Fruit fly (Drosophila melanogaster): ENCODE measurements around the gene Jupiter.
A peak's percentile ranks its signal among the peaks of the same experiment; 100 is the strongest.

Jupiter gene

DNA sequence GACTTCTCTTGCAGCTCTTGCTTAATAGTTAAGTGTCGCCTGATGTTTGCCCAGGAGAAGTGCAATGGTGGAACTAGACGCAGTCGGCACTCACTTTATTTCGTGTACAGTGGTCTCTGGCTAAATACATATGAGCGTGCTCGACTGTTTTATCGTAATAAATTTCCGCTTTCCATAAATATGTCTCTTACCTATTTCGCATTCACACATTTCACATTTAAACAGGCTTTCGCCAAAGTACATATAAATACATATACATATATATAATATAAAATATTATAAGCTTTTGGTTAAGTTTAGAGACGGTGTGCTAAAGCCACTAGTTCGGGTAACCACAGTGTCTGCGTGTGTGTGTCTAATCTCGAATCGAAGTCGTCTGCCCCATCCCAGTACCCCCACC, 13.0 kb downstream of the Jupiter start:
- TF ChIP-seq CG32264 (GFP tag; optimal IDR thresholded peaks at IDR 0.05) (no peak), Abd-B (GFP tag; optimal IDR thresholded peaks at IDR 0.05) (no peak), Vsx2 (GFP tag; optimal IDR thresholded peaks at IDR 0.05; ENCODE audit: partially characterized antibody) (no peak), br (GFP tag; optimal IDR thresholded peaks at IDR 0.05) (no peak), sage (GFP tag; optimal IDR thresholded peaks at IDR 0.05) (no peak), ey (GFP tag; optimal IDR thresholded peaks at IDR 0.05) (no peak), CrebA (GFP tag; optimal IDR thresholded peaks at IDR 0.05; ENCODE audit: borderline replicate concordance) (no peak), rgr (GFP tag; optimal IDR thresholded peaks at IDR 0.05) (no peak), lola (GFP tag; optimal IDR thresholded peaks at IDR 0.05) (no peak), dmrt93B (GFP tag; optimal IDR thresholded peaks at IDR 0.05) (no peak)

DNA sequence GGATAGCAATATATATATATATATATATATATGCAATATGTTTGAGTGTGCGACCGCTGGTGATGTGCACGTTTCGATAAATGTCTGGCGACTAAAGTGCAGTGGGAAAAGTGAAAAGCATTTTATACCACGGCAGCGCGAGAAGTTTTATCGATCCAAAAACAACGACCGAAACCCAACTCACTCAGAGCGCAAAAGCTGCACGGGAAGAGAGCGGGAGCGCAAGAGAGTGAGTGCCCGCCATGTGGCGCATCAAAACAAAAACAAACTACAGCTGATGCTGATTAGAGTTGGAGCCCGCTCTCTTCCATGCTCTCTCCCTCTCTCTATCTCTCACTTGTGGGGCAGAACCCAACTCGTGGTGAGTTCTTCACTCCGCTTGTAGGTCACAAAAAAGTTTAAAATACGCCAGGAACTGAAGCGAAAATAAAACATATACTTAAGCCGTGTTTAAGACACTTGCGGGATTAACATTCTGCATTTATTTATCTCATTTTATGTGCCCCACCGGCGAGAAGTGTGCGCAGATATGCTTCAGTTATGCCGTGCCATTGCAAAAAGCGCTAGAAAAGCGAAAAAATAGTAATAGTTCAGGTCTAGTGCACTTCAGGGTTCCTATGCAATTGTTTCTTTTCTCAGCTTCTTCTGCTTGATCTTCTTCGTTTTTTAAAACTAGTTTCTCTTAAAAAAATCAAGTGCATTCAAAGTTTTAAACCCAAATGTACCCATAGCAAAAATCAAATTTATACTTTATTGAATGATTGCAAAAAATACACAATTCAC, 14.9 kb downstream of the Jupiter start:
- TF ChIP-seq dmrt93B (GFP tag; optimal IDR thresholded peaks at IDR 0.05) (no peak), Vsx2 (GFP tag; optimal IDR thresholded peaks at IDR 0.05; ENCODE audit: partially characterized antibody) (peak; percentile 81), foxo (GFP tag; optimal IDR thresholded peaks at IDR 0.05) (no peak), br (GFP tag; optimal IDR thresholded peaks at IDR 0.05) (no peak), Dif (GFP tag; optimal IDR thresholded peaks at IDR 0.05; ENCODE audit: partially characterized antibody) (peak; percentile 94), tai (GFP tag; optimal IDR thresholded peaks at IDR 0.05) (no peak), rgr (GFP tag; optimal IDR thresholded peaks at IDR 0.05) (no peak), ey (GFP tag; optimal IDR thresholded peaks at IDR 0.05) (no peak), brk (GFP tag; optimal IDR thresholded peaks at IDR 0.05) (no peak), CG9705 (GFP tag; optimal IDR thresholded peaks at IDR 0.05) (no peak), dl (GFP tag; optimal IDR thresholded peaks at IDR 0.05; ENCODE audit: insufficient read depth in 1 of 2, partially characterized antibody in 2 of 2) (peak; percentile 87 to 88), CrebA (GFP tag; optimal IDR thresholded peaks at IDR 0.05; ENCODE audit: borderline replicate concordance) (no peak), Hr78 (GFP tag; optimal IDR thresholded peaks at IDR 0.05) (no peak), h (GFP tag; optimal IDR thresholded peaks at IDR 0.05) (no peak), psq (GFP tag; optimal IDR thresholded peaks at IDR 0.05) (no peak), OdsH (GFP tag; optimal IDR thresholded peaks at IDR 0.05) (no peak), N (GFP tag; optimal IDR thresholded peaks at IDR 0.05) (no peak), GATAd (GFP tag; optimal IDR thresholded peaks at IDR 0.05) (no peak)

DNA sequence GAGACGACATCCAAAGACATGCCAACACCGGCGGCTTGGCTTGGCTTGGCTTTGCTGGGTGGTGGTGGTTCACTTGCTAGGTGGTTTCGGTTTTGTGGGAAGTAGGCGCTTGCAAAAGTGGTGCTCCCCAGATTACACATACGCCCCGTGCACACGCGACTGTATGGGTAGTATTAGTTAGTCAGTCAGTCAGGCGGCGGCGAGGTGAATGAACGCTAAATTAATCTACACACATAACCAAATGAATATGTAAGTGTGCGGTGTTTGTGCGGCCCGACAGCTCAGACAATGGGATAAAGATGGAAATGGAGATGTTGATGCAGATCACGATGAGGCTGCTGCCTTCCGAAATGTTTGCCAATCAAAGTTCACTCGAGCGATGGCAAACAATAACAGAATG, 16.6 kb downstream of the Jupiter start:
- TF ChIP-seq Hnf4 (GFP tag; optimal IDR thresholded peaks at IDR 0.05) = no peak

DNA sequence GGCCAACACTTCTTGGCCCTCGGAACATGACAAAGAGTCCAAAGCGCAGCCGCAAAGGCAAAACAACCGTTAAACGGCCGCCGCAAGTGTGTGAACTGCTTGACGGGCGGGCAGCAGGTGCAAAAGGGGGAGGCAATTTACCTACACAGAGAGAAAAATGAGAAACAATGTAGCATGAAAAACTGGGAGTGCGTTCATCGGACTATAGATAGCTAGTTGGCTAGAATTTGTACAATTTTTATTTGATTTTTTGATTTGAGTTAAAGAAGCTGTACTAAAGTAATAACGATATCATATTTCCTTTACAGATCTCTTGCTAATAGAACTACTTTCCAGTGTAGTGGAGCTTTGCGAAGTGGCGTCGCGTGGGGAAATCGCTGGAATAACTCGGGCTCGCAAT, 24.2 kb downstream of the Jupiter start:
- TF ChIP-seq tai (GFP tag; optimal IDR thresholded peaks at IDR 0.05) = no peak
- no peak for TF ChIP-seq Hnf4 (GFP tag; optimal IDR thresholded peaks at IDR 0.05)
- TF ChIP-seq Hr83 (GFP tag; optimal IDR thresholded peaks at IDR 0.05; ENCODE audit: poor library complexity, severe bottlenecking) = no peak
- TF ChIP-seq woc (GFP tag; optimal IDR thresholded peaks at IDR 0.05) = no peak
- no peak for TF ChIP-seq rgr (GFP tag; optimal IDR thresholded peaks at IDR 0.05)
- no peak for TF ChIP-seq usp (GFP tag; optimal IDR thresholded peaks at IDR 0.05)
- no peak for TF ChIP-seq CG32264 (GFP tag; optimal IDR thresholded peaks at IDR 0.05)
- TF ChIP-seq dl (GFP tag; optimal IDR thresholded peaks at IDR 0.05; ENCODE audit: insufficient read depth in 1 of 2, partially characterized antibody in 2 of 2) = no peak
- TF ChIP-seq sage (GFP tag; optimal IDR thresholded peaks at IDR 0.05) = no peak

DNA sequence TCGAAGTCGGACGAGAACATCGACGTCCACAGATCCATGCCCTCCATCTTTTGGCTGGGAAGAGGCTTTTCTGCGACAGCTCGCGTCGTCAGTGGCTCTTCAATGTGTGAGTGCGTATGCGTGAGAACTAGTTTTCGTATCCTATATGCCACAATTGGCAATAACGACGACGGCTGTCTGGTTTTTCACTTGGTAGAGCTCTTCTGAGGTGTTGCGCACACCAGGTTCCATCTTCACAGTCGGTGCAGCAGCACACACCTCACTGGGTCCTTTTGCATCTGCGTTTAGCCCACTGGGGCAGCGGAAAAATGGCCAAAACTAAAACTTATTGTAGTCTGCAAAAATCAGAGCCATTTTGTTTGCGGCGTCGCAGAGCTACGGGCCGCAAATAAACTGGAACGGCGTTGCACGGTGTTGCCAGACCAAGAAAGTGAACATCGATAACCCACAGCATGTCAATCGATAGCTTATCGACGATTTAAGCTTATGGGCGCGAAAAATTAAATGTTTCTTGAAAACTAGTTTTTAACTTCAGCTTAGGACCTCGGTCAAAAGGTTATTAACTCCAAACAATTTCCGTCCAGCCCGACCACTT, 29.8 kb downstream of the Jupiter start, which contains the start of gene CG6791:
Gene CG6791, minus strand, starts transcription at position 383 of the 595 bp plus-strand sequence.
- TF ChIP-seq Dfd (GFP tag; optimal IDR thresholded peaks at IDR 0.05) = no peak
- TF ChIP-seq HLH106 (tag; optimal IDR thresholded peaks at IDR 0.05) = no peak
- no peak for TF ChIP-seq ey (GFP tag; optimal IDR thresholded peaks at IDR 0.05)
- no peak for TF ChIP-seq CrebA (GFP tag; optimal IDR thresholded peaks at IDR 0.05; ENCODE audit: borderline replicate concordance)
- no peak for TF ChIP-seq dl (GFP tag; optimal IDR thresholded peaks at IDR 0.05; ENCODE audit: insufficient read depth in 1 of 2, partially characterized antibody in 2 of 2)

Measured in whole organism, wandering third instar larva.